Fruit fly (Drosophila melanogaster): Measurements from ENCODE around the gene Edem1.

The Edem1 gene

DNA sequence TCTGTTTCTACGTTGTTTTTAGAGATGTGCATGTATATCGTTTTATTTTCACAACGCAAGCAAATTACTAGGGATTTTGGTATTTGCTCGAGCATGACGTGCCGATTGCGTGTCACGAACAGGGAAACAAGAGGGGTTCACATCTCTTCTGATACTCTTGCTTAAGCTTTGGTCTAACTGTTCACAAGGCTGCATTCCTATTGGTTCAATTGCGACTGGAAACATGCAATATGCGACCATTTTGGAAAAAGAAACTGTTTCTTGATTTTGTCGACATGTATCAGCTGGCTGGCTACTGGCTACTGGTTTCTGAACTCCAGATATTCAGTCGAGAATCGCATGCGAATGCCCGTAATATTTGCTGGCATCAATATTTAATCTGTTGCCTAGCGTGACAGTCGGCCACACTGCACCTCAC, 28.5 kb downstream of the Edem1 start, which contains the start of gene Coa8 (continued):
- TF ChIP-seq ssp (GFP tag; IDR thresholded peaks at IDR 0.05) (peak; percentile 42; the same call in 1 of the 2 replicates), CG42726 (GFP tag; IDR thresholded peaks at IDR 0.05; ENCODE audit: partially characterized antibody) (no peak), CG8765 (GFP tag; IDR thresholded peaks at IDR 0.05) (no peak), cato (GFP tag; optimal IDR thresholded peaks at IDR 0.05; ENCODE audit: borderline replicate concordance) (no peak), CG2712 (tag; optimal IDR thresholded peaks at IDR 0.05) (peak; percentile 22), luna (GFP tag; optimal IDR thresholded peaks at IDR 0.05) (no peak), Meics (GFP tag; optimal IDR thresholded peaks at IDR 0.05) (peak; percentile 38), Oli (tag; optimal IDR thresholded peaks at IDR 0.05) (peak; percentile 17), Elba2 (GFP tag; optimal IDR thresholded peaks at IDR 0.05) (peak; percentile 22), gce (GFP tag; IDR thresholded peaks at IDR 0.05) (no peak), CG3726 (GFP tag; IDR thresholded peaks at IDR 0.05) (no peak), row (GFP tag; IDR thresholded peaks at IDR 0.05) (peak; percentile 83), schlank (tag; optimal IDR thresholded peaks at IDR 0.05) (no peak), bowl (GFP tag; IDR thresholded peaks at IDR 0.05) (no peak), cwo (GFP tag; optimal IDR thresholded peaks at IDR 0.05) (no peak), CG33213 (GFP tag; optimal IDR thresholded peaks at IDR 0.05) (no peak), CG3995 (GFP tag; optimal IDR thresholded peaks at IDR 0.05) (peak; percentile 30), CG1529 (GFP tag; optimal IDR thresholded peaks at IDR 0.05) (no peak), CG5245 (GFP tag; optimal IDR thresholded peaks at IDR 0.05) (no peak), CG7372 (GFP tag; IDR thresholded peaks at IDR 0.05) (0 out of 2 replicates have a peak, but pooled peaks have one; percentile 25), CG7839 (tag; optimal IDR thresholded peaks at IDR 0.05) (no peak), ERR (GFP tag; optimal IDR thresholded peaks at IDR 0.05) (peak; percentile 23), NC2α (GFP tag; optimal IDR thresholded peaks at IDR 0.05) (no peak), her (GFP tag; optimal IDR thresholded peaks at IDR 0.05) (no peak), CG17361 (GFP tag; IDR thresholded peaks at IDR 0.05) (no peak; the same call in 2 of the 3 replicates), fd3F (GFP tag; optimal IDR thresholded peaks at IDR 0.05) (no peak), CG17612 (GFP tag; IDR thresholded peaks at IDR 0.05) (no peak), Hmx (GFP tag; optimal IDR thresholded peaks at IDR 0.05) (no peak), CG8944 (GFP tag; optimal IDR thresholded peaks at IDR 0.05) (no peak), CG10321 (GFP tag; IDR thresholded peaks at IDR 0.05) (no peak), CG11456 (GFP tag; IDR thresholded peaks at IDR 0.05) (0 out of 3 replicates have a peak, but pooled peaks have one; percentile 43), Doc3 (GFP tag; IDR thresholded peaks at IDR 0.05; ENCODE audit: partially characterized antibody) (peak; percentile 34), prd (optimal IDR thresholded peaks at IDR 0.05) (no peak), prd (GFP tag; IDR thresholded peaks at IDR 0.05) (peak; percentile 61), CG13894 (tag; optimal IDR thresholded peaks at IDR 0.05) (no peak), sna (GFP tag; IDR thresholded peaks at IDR 0.05; ENCODE audit: partially characterized antibody) (peak; percentile 39; the same call in 1 of the 2 replicates), CG31441 (GFP tag; IDR thresholded peaks at IDR 0.05) (0 out of 2 replicates have a peak, but pooled peaks have one; percentile 4), fd102C (GFP tag; optimal IDR thresholded peaks at IDR 0.05) (no peak), sens-2 (GFP tag; IDR thresholded peaks at IDR 0.05) (no peak), CG1647 (GFP tag; optimal IDR thresholded peaks at IDR 0.05) (no peak), CG14050 (GFP tag; IDR thresholded peaks at IDR 0.05) (no peak), Camta (GFP tag; optimal IDR thresholded peaks at IDR 0.05) (no peak), CG2120 (GFP tag; optimal IDR thresholded peaks at IDR 0.05) (peak; percentile 52), Mad (GFP tag; optimal IDR thresholded peaks at IDR 0.05) (peak; percentile 15), slbo (GFP tag; IDR thresholded peaks at IDR 0.05) (peak; percentile 65; the same call in 1 of the 2 replicates), tup (GFP tag; optimal IDR thresholded peaks at IDR 0.05) (no peak)
